Fruit fly (Drosophila melanogaster): ENCODE data around the gene CG2217.

Gene CG2217

DNA sequence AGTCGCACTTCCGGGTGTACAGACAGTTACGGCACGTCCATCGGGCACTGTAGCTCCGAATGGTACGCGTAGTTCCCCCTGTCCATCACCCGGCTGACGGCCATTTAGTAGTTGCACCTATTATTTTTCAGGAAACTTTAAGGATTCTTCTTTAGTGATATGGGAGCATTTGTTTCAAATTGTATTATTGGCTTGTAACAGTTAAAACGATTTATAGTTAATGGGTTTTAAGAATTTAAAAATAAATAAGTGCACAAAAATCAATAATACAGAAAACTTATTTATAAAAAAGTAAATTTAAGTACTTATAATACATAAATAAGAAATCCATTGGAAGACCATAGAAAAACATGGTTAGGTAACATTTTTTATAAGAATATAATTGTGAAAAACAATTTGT is at the start of gene CG2217, which contains the start of gene CG42740:
TSS of gene CG2217 (minus strand) at position 101 of the 400 bp plus-strand sequence.
TSS of gene CG42740 (minus strand) at position 101 of the 400 bp plus-strand sequence.
- TF ChIP-seq CG8478 (optimal IDR thresholded peaks at IDR 0.05) (no peak), CTCF (optimal IDR thresholded peaks at IDR 0.05) (no peak)

DNA sequence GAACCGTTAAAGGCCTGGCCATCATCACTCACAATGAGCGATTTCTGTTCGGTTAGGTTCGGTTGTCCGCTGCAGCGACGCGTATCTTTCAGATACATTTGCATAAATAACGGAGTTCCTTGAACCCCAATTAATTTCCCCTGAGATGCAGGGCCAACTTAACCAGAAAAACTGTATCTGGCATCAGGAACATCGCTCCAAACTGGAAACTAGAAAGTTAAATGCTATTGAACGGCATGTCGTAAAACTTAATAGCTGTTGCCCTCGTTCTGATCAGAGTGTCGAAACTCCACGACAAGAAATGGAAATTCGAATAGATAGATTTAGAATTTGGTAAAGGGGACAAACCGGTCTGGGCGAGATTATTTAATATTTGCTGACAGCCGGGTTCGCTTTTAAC is 49.6 kb upstream of the CG2217 start:
- no peak for TF ChIP-seq CTCF (optimal IDR thresholded peaks at IDR 0.05)
- TF ChIP-seq CG8478 (optimal IDR thresholded peaks at IDR 0.05), result no peak

DNA sequence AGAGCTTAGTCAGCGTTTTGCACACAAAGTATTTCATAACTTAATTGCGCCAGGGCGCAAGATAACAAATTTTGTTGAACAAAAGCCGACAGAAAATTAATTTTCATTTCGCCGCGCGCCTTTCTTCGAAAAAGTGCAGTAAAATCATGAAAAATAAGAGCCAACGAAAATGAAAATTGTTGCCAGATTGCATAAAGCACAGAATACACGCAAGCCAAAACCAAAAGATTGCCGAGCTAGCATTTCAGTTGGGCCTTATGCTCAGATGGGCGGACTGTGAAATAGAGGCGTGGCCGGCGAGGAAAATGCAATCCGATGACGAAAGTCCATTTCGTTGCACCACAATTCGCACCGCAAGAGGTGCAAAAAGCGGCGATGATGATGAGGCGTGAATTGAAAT is 47.9 kb upstream of the CG2217 start:
- no peak for TF ChIP-seq CTCF (optimal IDR thresholded peaks at IDR 0.05)
- no peak for TF ChIP-seq CG8478 (optimal IDR thresholded peaks at IDR 0.05)

DNA sequence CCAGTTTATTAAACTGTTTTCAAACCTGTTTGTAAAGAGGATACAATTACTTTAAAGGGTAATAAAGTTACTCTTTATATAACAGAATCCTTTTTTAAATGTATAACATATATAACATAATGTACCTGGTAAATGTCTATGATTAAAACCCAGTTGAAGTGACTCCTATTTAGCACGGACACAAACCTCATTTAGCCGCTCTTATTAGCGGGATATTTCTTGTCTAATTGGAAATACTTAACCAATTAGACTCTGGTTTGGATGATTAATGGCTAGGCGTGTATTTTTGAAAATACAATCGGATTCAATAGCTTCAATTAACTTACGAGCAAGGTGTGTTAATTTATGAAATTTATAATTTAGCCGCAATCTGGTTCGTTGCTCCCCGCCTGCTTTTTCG is 44.3 kb upstream of the CG2217 start:
- TF ChIP-seq CTCF (optimal IDR thresholded peaks at IDR 0.05) (peak; percentile 21 to 58), CG8478 (optimal IDR thresholded peaks at IDR 0.05) (no peak)

DNA sequence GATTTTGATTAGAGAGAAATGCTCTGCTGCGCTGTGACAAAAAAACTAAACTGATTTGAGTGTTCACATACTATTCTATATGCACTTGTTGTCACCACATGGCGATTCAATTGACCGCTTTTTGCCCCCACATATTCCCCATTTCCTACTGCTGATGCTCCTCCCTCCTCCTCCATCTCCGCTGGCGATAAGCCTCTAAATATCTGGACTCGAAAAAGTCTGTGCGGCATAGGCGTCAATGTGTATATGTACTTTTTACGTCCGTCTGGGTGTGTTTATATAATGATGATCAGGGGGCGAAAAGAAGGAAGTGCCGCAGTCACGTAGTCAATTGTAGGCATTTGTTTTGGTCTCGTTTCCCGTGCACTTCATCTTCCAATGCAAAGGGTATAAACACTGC is 43.7 kb upstream of the CG2217 start:
- no peak for TF ChIP-seq CTCF (optimal IDR thresholded peaks at IDR 0.05)
- no peak for TF ChIP-seq CG8478 (optimal IDR thresholded peaks at IDR 0.05)

DNA sequence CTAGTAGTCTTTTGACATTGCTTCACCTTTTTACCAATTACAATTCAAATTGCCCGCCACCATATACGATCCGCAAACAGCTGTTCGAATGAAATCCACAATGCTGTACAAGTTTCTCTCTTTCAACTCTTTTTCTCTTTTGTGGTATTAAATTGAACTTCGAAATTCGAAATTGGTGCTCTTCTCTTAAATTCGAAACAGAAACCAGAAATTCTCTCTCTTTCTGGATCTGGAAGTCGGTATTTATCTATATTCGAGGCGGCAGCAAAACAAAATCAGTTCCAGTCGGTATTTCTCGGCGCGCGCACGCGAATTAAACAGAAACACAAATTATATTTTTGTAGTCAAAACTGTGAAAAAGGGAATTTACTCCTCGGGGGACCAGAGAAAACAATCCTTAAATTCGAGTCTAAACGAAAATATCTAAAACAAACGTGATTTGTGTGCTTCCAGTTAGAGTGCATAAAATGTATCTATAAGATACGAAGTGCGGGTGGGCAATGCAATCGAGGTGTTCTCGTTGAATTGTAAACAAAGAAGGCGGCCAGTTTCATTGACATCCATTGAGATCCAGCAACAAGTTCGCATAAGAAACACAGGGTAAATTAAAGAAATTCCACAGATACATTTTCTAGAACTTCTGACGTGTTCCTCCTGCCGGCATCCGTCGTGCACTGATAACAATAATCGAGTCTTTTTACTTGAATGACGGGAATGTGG is 43.2 kb upstream of the CG2217 start, which contains the start of gene PH4alphaEFB:
TSS of gene PH4alphaEFB (plus strand) at position 276 of the 720 bp plus-strand sequence.
- no peak for TF ChIP-seq CG8478 (optimal IDR thresholded peaks at IDR 0.05)
- TF ChIP-seq CTCF (optimal IDR thresholded peaks at IDR 0.05), result no peak

DNA sequence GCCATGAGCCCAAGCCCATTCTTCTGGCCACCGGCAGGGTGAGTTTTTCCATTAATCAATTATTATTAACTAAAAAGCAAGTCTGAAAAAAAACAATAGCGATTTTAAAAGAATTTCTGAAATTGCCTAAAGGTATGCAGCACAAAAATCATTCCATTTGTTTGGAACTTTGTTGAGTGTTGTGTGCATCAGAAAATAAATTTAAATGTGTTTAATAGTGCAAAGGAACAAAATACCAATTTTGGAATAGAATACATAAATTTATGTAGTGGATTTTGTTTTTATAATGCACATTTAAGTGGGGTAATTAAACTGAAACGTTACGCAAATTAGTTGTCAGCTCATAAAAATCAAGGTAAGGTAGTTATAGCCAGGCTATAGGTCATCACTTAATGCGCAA is 41.5 kb upstream of the CG2217 start:
- no peak for TF ChIP-seq CG8478 (optimal IDR thresholded peaks at IDR 0.05)

DNA sequence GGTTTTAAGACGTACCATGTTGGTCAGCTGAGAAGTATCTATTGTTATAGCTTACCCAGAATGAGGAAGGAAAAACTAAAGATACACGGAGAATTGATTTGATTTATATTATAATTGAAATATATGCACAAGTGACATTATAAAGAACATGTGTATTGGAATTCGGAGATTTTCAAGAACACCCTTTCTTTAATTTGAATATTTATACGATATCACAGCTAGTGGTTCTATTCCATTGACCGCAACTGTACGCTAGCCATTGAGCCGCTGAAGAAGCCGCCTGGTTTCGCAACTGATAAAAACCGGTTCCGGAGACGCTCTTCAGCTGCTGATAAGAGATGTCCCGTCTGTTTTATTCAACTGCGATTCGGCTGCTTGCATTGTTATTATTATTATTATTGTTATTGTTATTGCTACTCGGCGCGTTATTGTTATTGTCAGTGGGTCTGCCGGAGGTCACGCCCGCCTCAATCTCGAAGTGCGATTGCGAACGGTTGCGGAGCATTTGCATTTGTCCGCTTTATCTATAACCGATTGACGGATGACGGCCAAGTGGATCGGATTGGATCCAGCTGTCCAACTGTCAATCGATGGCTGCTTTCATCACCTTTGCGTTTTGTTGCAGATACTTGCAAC is 39.0 kb upstream of the CG2217 start:
- TF ChIP-seq CTCF (optimal IDR thresholded peaks at IDR 0.05) (no peak), CG8478 (optimal IDR thresholded peaks at IDR 0.05) (no peak)

DNA sequence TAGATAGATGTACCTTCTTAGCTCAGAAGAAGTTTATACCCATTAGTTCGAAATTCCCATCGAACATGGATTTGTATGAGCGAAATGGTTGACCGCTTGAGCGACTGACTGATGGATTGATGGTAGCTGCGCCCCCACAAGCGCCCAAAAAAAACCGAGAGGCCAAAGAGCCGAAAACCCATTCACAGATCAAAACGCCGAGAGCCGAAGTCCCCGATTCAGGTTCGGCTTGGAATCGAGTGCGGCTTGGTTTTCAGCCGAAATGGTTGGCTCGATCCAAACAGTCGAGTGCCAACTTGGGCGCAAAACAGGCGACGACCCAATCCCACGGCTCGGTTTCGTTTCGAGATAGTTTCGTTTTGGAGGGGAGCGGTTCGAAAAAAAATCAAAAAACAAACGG is 37.4 kb upstream of the CG2217 start:
- no peak for TF ChIP-seq CG8478 (optimal IDR thresholded peaks at IDR 0.05)
- TF ChIP-seq CTCF (optimal IDR thresholded peaks at IDR 0.05), result no peak

DNA sequence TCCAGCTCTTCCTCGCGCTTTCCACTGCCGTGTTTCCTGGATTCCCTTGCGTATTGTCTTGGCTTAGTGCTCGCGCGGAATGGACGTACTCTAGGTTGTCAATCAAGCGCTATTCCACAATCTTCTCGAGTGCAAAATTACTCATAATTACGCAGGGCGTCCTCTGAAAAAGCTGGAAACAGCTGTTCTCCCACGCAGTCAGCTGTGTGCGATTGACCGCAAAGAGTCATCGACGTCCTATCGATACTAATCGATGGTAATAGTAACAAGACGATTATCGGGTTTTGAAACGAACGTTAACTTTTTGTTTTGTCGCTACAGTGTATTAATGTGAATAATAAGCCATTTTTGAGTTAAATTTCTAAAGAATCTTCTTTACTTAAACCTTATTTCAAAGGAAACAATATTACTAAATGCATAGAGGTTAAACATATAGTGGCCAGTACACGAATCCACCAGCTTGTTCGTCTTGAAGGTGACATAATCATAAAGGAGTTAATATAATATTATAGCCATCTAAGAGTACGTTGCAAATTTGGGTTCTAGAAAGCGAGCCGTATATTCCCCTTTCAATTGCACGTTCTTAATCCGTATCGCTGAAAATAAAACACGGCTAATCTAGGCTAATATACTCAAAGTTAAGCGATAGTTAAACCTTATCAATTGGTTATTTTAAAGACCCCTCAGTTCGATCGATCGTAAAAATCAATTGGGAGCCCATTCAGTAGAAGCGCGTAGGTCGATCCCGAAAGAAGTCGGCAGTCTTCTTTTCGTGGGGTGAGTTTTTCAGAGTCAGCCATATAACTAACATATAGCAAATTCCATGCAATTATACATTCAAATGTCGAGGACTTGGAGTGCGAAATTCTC is 36.5 kb upstream of the CG2217 start, which contains the start of the genes CG2224 and CDase:
TSS of gene CG2224 (minus strand) at position 235 of the 870 bp plus-strand sequence.
TSS of gene CDase (plus strand) at position 456 of the 870 bp plus-strand sequence.
- TF ChIP-seq CTCF (optimal IDR thresholded peaks at IDR 0.05), result peak; percentile 7 to 14
- no peak for TF ChIP-seq CG8478 (optimal IDR thresholded peaks at IDR 0.05)

DNA sequence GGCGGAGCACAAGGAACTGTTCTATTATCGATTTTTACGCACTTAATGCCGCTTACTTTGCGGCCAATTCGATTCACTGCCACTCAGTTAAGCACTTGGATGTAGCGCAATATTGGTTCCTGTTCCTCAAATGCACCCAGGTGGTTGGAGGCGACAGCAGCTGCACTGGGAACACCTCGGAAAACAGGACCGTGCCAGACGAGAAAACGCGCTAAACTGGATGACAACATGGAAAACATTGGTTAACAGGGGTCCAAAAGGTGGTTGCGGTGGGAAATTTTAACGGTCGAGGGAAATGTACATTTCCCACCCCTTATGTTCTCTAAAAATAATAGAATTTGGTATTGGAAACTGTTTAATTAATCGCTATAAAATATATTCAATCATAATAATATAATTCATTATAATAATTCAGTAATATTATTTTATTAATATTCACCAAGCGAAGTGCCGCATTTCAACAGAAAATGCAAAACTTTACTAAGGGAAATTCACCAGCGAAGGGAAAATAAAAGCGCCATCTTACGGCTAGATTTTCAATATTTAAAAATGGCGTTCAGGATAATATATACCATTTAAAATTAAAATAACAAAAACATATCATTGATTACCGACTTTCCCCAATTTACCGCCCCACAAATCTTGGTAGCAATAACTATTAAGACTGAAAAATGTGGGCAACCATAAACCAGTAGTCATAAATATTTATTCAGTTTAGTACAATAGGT is 33.2 kb upstream of the CG2217 start, which contains the start of gene aralar1:
TSS of gene aralar1 (minus strand) at position 51 of the 728 bp plus-strand sequence.
- TF ChIP-seq CG8478 (optimal IDR thresholded peaks at IDR 0.05) (no peak), CTCF (optimal IDR thresholded peaks at IDR 0.05) (peak in 1 of 2 experiments; percentile 64)

DNA sequence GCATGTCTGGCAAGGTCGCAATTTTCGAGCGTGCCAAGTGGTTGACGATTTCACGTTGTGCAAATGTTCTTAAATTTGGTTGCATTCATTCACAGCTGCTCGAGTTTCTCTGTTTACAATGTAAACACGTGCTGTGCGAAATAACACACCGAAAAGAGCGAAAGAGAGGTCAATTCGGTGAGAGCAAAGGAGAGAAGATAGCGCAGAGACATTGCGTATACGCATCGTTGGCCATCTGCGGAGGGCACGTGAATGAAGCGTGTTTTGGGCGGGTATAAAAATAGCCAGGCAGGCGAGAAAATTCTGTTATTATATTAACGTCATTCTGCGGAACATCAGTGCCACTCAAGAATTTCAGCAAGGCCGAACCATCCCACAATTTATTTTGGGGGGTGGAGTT is 31.7 kb upstream of the CG2217 start:
- TF ChIP-seq CG8478 (optimal IDR thresholded peaks at IDR 0.05) (no peak), CTCF (optimal IDR thresholded peaks at IDR 0.05) (no peak)

DNA sequence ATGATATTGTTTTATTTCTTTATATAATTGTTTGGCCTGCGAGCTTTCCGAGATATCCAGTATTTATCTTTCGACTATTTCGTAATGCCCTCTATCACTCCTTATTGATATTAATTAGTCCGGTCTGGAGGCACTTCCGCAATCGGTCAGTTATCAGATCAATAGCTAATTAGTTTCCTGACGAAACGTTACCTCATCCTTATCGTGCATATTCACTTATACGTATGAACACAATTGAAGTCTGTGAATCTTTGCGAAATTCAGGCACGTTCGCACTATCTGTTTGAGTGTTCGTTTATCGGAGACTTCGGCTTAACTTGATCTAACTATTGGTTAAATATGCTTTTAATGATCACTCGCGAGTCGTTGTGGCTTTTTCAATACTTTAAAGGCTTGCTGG is 30.5 kb upstream of the CG2217 start:
- TF ChIP-seq CG8478 (optimal IDR thresholded peaks at IDR 0.05) (no peak), CTCF (optimal IDR thresholded peaks at IDR 0.05) (no peak)

DNA sequence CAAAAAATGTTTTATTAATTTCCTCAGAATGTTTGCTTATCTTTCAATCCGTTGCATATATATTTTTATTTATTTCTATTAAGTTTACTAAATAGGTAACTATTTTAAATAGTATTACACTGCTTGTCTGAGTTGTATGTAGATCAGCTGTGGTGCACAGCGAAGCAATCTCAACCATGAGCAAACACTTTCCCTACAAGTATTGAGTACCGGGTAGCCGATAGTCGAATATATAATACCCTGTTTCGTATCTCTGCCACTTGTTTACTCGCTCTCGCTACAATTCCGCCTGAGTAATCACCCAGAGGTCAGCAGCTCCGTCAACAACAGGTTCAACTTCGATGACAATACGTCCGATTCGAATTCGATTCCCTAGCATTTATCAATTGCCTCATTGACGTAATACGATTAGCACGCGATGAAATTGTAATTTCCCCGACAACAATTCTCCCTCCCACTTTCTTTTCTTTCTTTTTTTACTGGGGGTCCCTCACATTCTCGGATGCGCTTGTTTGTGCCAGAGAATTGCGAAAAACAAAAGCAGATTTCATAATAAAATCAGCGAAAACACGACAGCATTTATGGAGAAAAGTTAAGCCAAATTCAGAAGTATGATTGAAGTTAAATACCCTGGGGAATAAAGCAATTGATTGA is 28.0 kb upstream of the CG2217 start:
- TF ChIP-seq CTCF (optimal IDR thresholded peaks at IDR 0.05) (no peak), CG8478 (optimal IDR thresholded peaks at IDR 0.05) (no peak)

All from S2 (cell line).